Fruit fly (Drosophila melanogaster): Measurements from ENCODE around the gene CG42675.

DNA sequence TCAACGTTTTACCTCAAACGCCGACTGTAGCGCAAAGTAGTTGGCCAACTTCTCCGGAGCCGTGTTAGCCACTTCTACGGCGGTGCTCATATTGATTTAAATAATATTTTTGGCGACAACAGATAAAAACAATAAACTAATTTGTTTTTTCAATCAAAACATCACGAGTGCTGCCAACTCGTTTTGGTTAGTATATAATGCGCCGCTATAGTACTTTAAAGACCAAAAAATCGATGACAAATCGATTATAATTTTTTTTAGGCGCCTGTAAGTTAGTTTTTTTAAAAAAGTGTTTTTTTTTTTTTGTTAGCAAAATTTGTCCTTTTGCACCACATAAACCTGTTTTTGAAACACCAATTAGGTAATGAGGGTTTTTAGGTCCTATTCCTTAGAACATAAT is 7.8 kb downstream of the CG42675 start, which contains the start of gene Hpr1:
- TF ChIP-seq CG13204 (GFP tag; optimal IDR thresholded peaks at IDR 0.05): no peak
- TF ChIP-seq CG15710 (tag; optimal IDR thresholded peaks at IDR 0.05): no peak
- no peak for TF ChIP-seq Pif1B (GFP tag; optimal IDR thresholded peaks at IDR 0.05)
- no peak for TF ChIP-seq Snoo (tag; optimal IDR thresholded peaks at IDR 0.05)
- TF ChIP-seq EcR (GFP tag; optimal IDR thresholded peaks at IDR 0.05): no peak
